Fruit fly (Drosophila melanogaster) whole organism, prepupa: ENCODE measurements around the gene CG1896.

Source experiments
- Blimp-1 ChIP-seq: fragments of 200-800 bp; sonication (Bioruptor generic); optimal IDR thresholded peaks from 3 replicates; lab custom pipeline; 2017; ENCODE audit warnings: missing biosample characterization, missing genetic modification characterization, mild to moderate bottlenecking, moderate library complexity, missing genetic modification reagents
- CG10631 ChIP-seq: fragments of 200-800 bp; sonication (Bioruptor generic); optimal IDR thresholded peaks from 2 replicates; lab custom pipeline; 2016; ENCODE audit warnings: missing biosample characterization, missing genetic modification characterization
- CG10669 ChIP-seq: fragments of 200-800 bp; sonication (Bioruptor generic); optimal IDR thresholded peaks from 3 replicates; lab custom pipeline; 2018; ENCODE audit warnings: missing biosample characterization, mild to moderate bottlenecking, missing genetic modification characterization, moderate library complexity
- CG11294 ChIP-seq: fragments of 200-800 bp; sonication (Bioruptor generic); IDR thresholded peaks from 2 replicates; pipeline ENCODE4 v1.3.6; 2022; ENCODE audit warnings: missing biosample characterization, missing genetic modification characterization
- CG11762 ChIP-seq: fragments of 200-800 bp; sonication (Bioruptor generic); optimal IDR thresholded peaks from 3 replicates; lab custom pipeline; 2016; ENCODE audit warnings: missing biosample characterization, missing genetic modification characterization; ENCODE audit not compliant: insufficient read depth
- CG11902 ChIP-seq: fragments of 200-800 bp; sonication (Bioruptor generic); optimal IDR thresholded peaks from 3 replicates; lab custom pipeline; 2016; ENCODE audit warnings: missing biosample characterization, missing genetic modification characterization
- CG15336 ChIP-seq: fragments of 200-800 bp; sonication (Bioruptor generic); IDR thresholded peaks from 2 replicates; pipeline ENCODE4 v1.3.6; 2022; ENCODE audit warnings: missing biosample characterization, missing genetic modification characterization
- CG1621 ChIP-seq: fragments of 200-800 bp; sonication (Bioruptor generic); optimal IDR thresholded peaks from 3 replicates; lab custom pipeline; 2018; ENCODE audit warnings: missing biosample characterization, mild to moderate bottlenecking, missing genetic modification characterization
- CG16779 ChIP-seq: fragments of 200-800 bp; sonication (Bioruptor generic); optimal IDR thresholded peaks from 3 replicates; lab custom pipeline; 2017; ENCODE audit warnings: missing biosample characterization, mild to moderate bottlenecking, missing genetic modification characterization
- CG3032 ChIP-seq: fragments of 200-800 bp; optimal IDR thresholded peaks from 2 replicates; lab custom pipeline; 2019; ENCODE audit warnings: missing biosample characterization, mild to moderate bottlenecking, missing genetic modification characterization, moderate library complexity
- CG31627 ChIP-seq: fragments of 200-800 bp; sonication (Bioruptor generic); optimal IDR thresholded peaks from 3 replicates; lab custom pipeline; 2016; ENCODE audit warnings: missing biosample characterization, missing genetic modification characterization
- CG32006 ChIP-seq: fragments of 200-800 bp; sonication (Bioruptor generic); optimal IDR thresholded peaks from 3 replicates; lab custom pipeline; 2017; ENCODE audit warnings: missing biosample characterization, mild to moderate bottlenecking, missing genetic modification characterization
- CG34406 ChIP-seq: fragments of 200-800 bp; sonication (Bioruptor generic); optimal IDR thresholded peaks from 3 replicates; lab custom pipeline; 2016; ENCODE audit warnings: missing biosample characterization, missing genetic modification characterization
- CG3919 ChIP-seq: fragments of 200-800 bp; sonication (Bioruptor generic); optimal IDR thresholded peaks from 3 replicates; lab custom pipeline; 2016; ENCODE audit warnings: missing biosample characterization, missing genetic modification characterization
- CG4318 ChIP-seq: fragments of 200-800 bp; sonication (Bioruptor generic); optimal IDR thresholded peaks from 3 replicates; lab custom pipeline; 2017; ENCODE audit warnings: missing biosample characterization, mild to moderate bottlenecking, missing genetic modification characterization
- CG6163 ChIP-seq: fragments of 200-800 bp; sonication (Bioruptor generic); IDR thresholded peaks from 3 replicates; pipeline ENCODE4 v1.3.6; 2022; ENCODE audit warnings: missing biosample characterization, missing genetic modification characterization
- CG6276 ChIP-seq: fragments of 200-800 bp; sonication (Bioruptor generic); optimal IDR thresholded peaks from 2 replicates; lab custom pipeline; 2017; ENCODE audit warnings: missing biosample characterization, mild to moderate bottlenecking, missing genetic modification characterization
- CG6792 ChIP-seq: fragments of 200-800 bp; sonication (Bioruptor generic); optimal IDR thresholded peaks from 3 replicates; lab custom pipeline; 2016; ENCODE audit warnings: missing biosample characterization, missing genetic modification characterization
- CG6808 ChIP-seq: fragments of 200-800 bp; sonication (Bioruptor generic); optimal IDR thresholded peaks from 3 replicates; lab custom pipeline; 2017; ENCODE audit warnings: missing biosample characterization, missing genetic modification characterization, mild to moderate bottlenecking, moderate library complexity, missing genetic modification reagents
- CG6854 ChIP-seq: fragments of 200-800 bp; sonication (Bioruptor generic); optimal IDR thresholded peaks from 2 replicates; lab custom pipeline; 2017; ENCODE audit warnings: missing biosample characterization, mild to moderate bottlenecking, missing genetic modification characterization
- CG7368 ChIP-seq: fragments of 200-800 bp; sonication (Bioruptor generic); optimal IDR thresholded peaks from 3 replicates; lab custom pipeline; 2016; ENCODE audit warnings: missing biosample characterization, missing genetic modification characterization
- CG8632 ChIP-seq: fragments of 200-800 bp; sonication (Bioruptor generic); optimal IDR thresholded peaks from 3 replicates; lab custom pipeline; 2016; ENCODE audit warnings: missing biosample characterization, missing genetic modification characterization
- Eip75B ChIP-seq: fragments of 200-800 bp; sonication (Bioruptor generic); optimal IDR thresholded peaks from 3 replicates; lab custom pipeline; 2016; ENCODE audit warnings: missing biosample characterization, missing genetic modification characterization
- Eip78C ChIP-seq: fragments of 200-800 bp; sonication (Bioruptor generic); peaks from one replicate; lab custom pipeline; 2016; ENCODE audit warnings: missing biosample characterization, missing genetic modification characterization
- Eip93F ChIP-seq: fragments of 200-800 bp; sonication (Bioruptor generic); optimal IDR thresholded peaks from 2 replicates; lab custom pipeline; 2016; ENCODE audit warnings: missing biosample characterization, mild to moderate bottlenecking, missing genetic modification characterization
- Ets21C ChIP-seq: fragments of 200-800 bp; sonication (Bioruptor generic); optimal IDR thresholded peaks from 3 replicates; lab custom pipeline; 2016; ENCODE audit warnings: missing biosample characterization, missing genetic modification characterization
- Ets96B ChIP-seq: fragments of 200-800 bp; optimal IDR thresholded peaks from 2 replicates; lab custom pipeline; 2019; ENCODE audit warnings: missing biosample characterization, mild to moderate bottlenecking, missing genetic modification characterization, moderate library complexity
- Gug ChIP-seq: fragments of 200-800 bp; sonication (Bioruptor generic); IDR thresholded peaks from 2 replicates; pipeline ENCODE4 v1.3.6; 2022; ENCODE audit warnings: missing biosample characterization, missing genetic modification characterization
- Hr39 ChIP-seq: fragments of 200-800 bp; sonication (Bioruptor generic); optimal IDR thresholded peaks from 2 replicates; lab custom pipeline; 2016; ENCODE audit warnings: missing biosample characterization, missing genetic modification characterization
- Lpt ChIP-seq: fragments of 200-800 bp; sonication (Bioruptor generic); optimal IDR thresholded peaks from 3 replicates; lab custom pipeline; 2016; ENCODE audit warnings: missing biosample characterization, missing genetic modification characterization
- Met ChIP-seq: fragments of 200-800 bp; sonication (Bioruptor generic); optimal IDR thresholded peaks from 3 replicates; lab custom pipeline; 2016; ENCODE audit warnings: missing biosample characterization, missing genetic modification characterization
- OdsH ChIP-seq: fragments of 200-800 bp; sonication (Bioruptor generic); optimal IDR thresholded peaks from 3 replicates; lab custom pipeline; 2016; ENCODE audit warnings: missing biosample characterization, missing genetic modification characterization
- Sox14 ChIP-seq: fragments of 200-800 bp; sonication (Bioruptor generic); optimal IDR thresholded peaks from 3 replicates; lab custom pipeline; 2016; ENCODE audit warnings: missing biosample characterization, missing genetic modification characterization
- Sox15 ChIP-seq: fragments of 200-800 bp; sonication (Bioruptor generic); optimal IDR thresholded peaks from 3 replicates; lab custom pipeline; 2016; ENCODE audit warnings: missing biosample characterization, missing genetic modification characterization
- achi ChIP-seq: fragments of 200-800 bp; sonication (Bioruptor generic); optimal IDR thresholded peaks from 3 replicates; lab custom pipeline; 2016; ENCODE audit warnings: missing biosample characterization, missing genetic modification characterization
- acj6 ChIP-seq: fragments of 200-800 bp; sonication (Bioruptor generic); optimal IDR thresholded peaks from 3 replicates; lab custom pipeline; 2016; ENCODE audit warnings: missing biosample characterization, missing genetic modification characterization
- cyc ChIP-seq: fragments of 200-800 bp; sonication (Bioruptor generic); optimal IDR thresholded peaks from 3 replicates; lab custom pipeline; 2016; ENCODE audit warnings: missing biosample characterization, missing genetic modification characterization
- eg ChIP-seq: fragments of 200-800 bp; sonication (Bioruptor generic); IDR thresholded peaks from 3 replicates; pipeline ENCODE4 v1.3.6; 2022; ENCODE audit warnings: missing biosample characterization, missing genetic modification characterization
- esn ChIP-seq: fragments of 200-800 bp; sonication (Bioruptor generic); optimal IDR thresholded peaks from 2 replicates; lab custom pipeline; 2016; ENCODE audit warnings: missing biosample characterization, mild to moderate bottlenecking, missing genetic modification characterization, moderate library complexity
- fd59A ChIP-seq: fragments of 200-800 bp; sonication (Bioruptor generic); optimal IDR thresholded peaks from 2 replicates; lab custom pipeline; 2017; ENCODE audit warnings: missing biosample characterization, mild to moderate bottlenecking, missing genetic modification characterization, missing genetic modification reagents
- fd85E ChIP-seq: fragments of 200-800 bp; sonication (Bioruptor generic); optimal IDR thresholded peaks from 3 replicates; lab custom pipeline; 2016; ENCODE audit warnings: missing biosample characterization, missing genetic modification characterization
- lz ChIP-seq: fragments of 200-800 bp; sonication (Bioruptor generic); optimal IDR thresholded peaks from 3 replicates; lab custom pipeline; 2016; ENCODE audit warnings: missing biosample characterization, missing genetic modification characterization
- net ChIP-seq: fragments of 200-800 bp; sonication (Bioruptor generic); optimal IDR thresholded peaks from 3 replicates; lab custom pipeline; 2016; ENCODE audit warnings: missing biosample characterization, missing genetic modification characterization
- salr ChIP-seq, 2 experiments: fragments of 200-800 bp; sonication (Bioruptor generic); optimal IDR thresholded peaks; 3 replicates each; lab custom pipeline; 2016 to 2018; ENCODE audit warnings: missing biosample characterization in 2 of 2, missing genetic modification characterization in 2 of 2, mild to moderate bottlenecking in 1 of 2
- spab ChIP-seq: fragments of 200-800 bp; sonication (Bioruptor generic); optimal IDR thresholded peaks from 2 replicates; lab custom pipeline; 2017; ENCODE audit warnings: missing biosample characterization, mild to moderate bottlenecking, missing genetic modification characterization, missing genetic modification reagents
- ss ChIP-seq, 2 experiments: fragments of 200-800 bp; sonication (Bioruptor generic); optimal IDR thresholded peaks; 2 replicates in 1 of 2; 3 replicates in 1 of 2; lab custom pipeline; 2017 to 2018; ENCODE audit warnings: mild to moderate bottlenecking in 2 of 2, missing biosample characterization in 2 of 2, missing genetic modification characterization in 2 of 2, moderate library complexity in 1 of 2
- svp ChIP-seq: fragments of 200-800 bp; sonication (Bioruptor generic); peaks from one replicate; lab custom pipeline; 2016; ENCODE audit warnings: missing biosample characterization, missing genetic modification characterization
- topi ChIP-seq: fragments of 200-800 bp; sonication (Bioruptor generic); optimal IDR thresholded peaks from 3 replicates; lab custom pipeline; 2016; ENCODE audit warnings: missing biosample characterization, missing genetic modification characterization
- vri ChIP-seq: fragments of 200-800 bp; sonication (Bioruptor generic); optimal IDR thresholded peaks from 3 replicates; lab custom pipeline; 2016; ENCODE audit warnings: missing biosample characterization, mild to moderate bottlenecking, missing genetic modification characterization

Gene CG1896

DNA sequence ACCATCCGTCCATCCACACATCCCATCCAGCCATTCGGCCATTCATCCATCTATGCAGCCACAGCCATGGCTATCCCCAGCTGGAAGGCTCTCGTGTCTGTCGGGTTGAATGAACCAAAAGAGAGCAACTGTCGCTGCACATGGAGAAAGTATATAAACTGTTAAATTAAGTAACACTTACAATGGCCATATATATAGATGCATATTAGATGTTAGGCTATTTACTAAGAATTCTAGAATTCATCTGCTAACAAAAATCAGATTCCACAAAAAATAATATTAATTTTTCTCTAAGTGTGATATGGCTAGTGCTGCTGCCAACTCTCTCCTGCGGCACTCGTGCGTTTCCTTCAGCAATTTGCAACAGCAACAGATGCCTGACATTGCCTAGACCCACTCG, 43.9 kb upstream of the CG1896 start (continued):
- TF ChIP-seq CG3919 (GFP tag; lab: Kevin White, UChicago) (peak; percentile 79), Eip93F (GFP tag; lab: Kevin White, UChicago) (no peak), OdsH (GFP tag; lab: Kevin White, UChicago) (peak; percentile 75), svp (peak; percentile 36), CG34406 (peak; percentile 18), fd85E (GFP tag; lab: Kevin White, UChicago) (no peak), ss (GFP tag; optimal IDR thresholded peaks at IDR 0.05; lab: Kevin White, UChicago) (peak in 1 of 2 experiments; percentile 20), Sox14 (GFP tag; lab: Kevin White, UChicago) (peak; percentile 76), CG6792 (GFP tag; lab: Kevin White, UChicago) (peak; percentile 28), CG6163 (GFP tag; lab: Robert Waterston, UW) (peak; percentile 90), eg (GFP tag; lab: Robert Waterston, UW) (peak; percentile 74; the same call in 2 of the 3 replicates), CG32006 (GFP tag; lab: Kevin White, UChicago) (peak; percentile 87), Eip75B (GFP tag; lab: Kevin White, UChicago) (peak; percentile 68), achi (GFP tag; lab: Kevin White, UChicago) (peak; percentile 67), CG4318 (GFP tag; lab: Kevin White, UChicago) (peak; percentile 73), salr (GFP tag; optimal IDR thresholded peaks at IDR 0.05; lab: Kevin White, UChicago) (peak; percentile 13 to 74), spab (GFP tag; lab: Kevin White, UChicago) (peak; percentile 43), CG16779 (tag; lab: Kevin White, UChicago) (peak; percentile 34), CG3032 (tag; lab: Kevin White, UChicago) (peak; percentile 67), CG15336 (GFP tag; lab: Robert Waterston, UW) (peak; percentile 84), Ets21C (no peak), CG7368 (GFP tag; lab: Kevin White, UChicago) (no peak), CG10669 (GFP tag; lab: Kevin White, UChicago) (peak; percentile 47), CG6808 (peak; percentile 25), CG1621 (tag; lab: Kevin White, UChicago) (peak; percentile 41), CG6276 (GFP tag; lab: Kevin White, UChicago) (peak; percentile 60), Gug (GFP tag; lab: Robert Waterston, UW) (peak; percentile 62), CG6854 (no peak), lz (GFP tag; lab: Kevin White, UChicago) (no peak), fd59A (GFP tag; lab: Kevin White, UChicago) (peak; percentile 51), Hr39 (GFP tag; lab: Kevin White, UChicago) (peak; percentile 15), cyc (GFP tag; lab: Kevin White, UChicago) (no peak), Eip78C (GFP tag; lab: Kevin White, UChicago) (peak; percentile 86), Sox15 (no peak), Met (GFP tag; lab: Kevin White, UChicago) (peak; percentile 30), acj6 (peak; percentile 65), Blimp-1 (GFP tag; lab: Kevin White, UChicago) (no peak), CG10631 (peak; percentile 81), CG11294 (GFP tag; lab: Robert Waterston, UW) (peak; percentile 20; the same call in 1 of the 2 replicates)
- TF ChIP-seq, all 60 proteins: peak for 42

DNA sequence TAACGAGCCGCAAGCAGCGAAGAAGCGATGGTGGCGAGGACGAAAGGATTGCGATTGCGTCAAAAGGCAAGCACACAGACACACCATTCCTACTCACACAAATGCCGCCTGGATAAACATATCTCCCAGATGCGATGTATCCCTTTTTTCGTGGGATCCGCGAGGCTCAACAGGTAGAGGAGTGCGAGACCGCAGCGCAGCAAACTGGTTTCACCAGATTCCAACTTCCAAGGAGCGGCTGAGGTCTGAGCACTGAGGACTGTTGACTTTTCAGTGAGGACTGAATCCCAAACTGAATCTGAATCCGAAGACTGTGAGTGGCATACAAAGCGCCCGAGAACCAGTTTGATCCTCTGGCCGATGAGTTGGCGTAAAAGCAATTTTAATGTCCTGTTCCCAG, 42.1 kb upstream of the CG1896 start:
- TF ChIP-seq Sox15 (no peak), CG15336 (GFP tag; lab: Robert Waterston, UW) (no peak), CG8632 (GFP tag; lab: Kevin White, UChicago) (no peak), Ets96B (no peak), CG11902 (no peak), eg (GFP tag; lab: Robert Waterston, UW) (no peak), lz (GFP tag; lab: Kevin White, UChicago) (no peak), CG16779 (tag; lab: Kevin White, UChicago) (no peak), esn (GFP tag; lab: Kevin White, UChicago) (no peak), CG1621 (tag; lab: Kevin White, UChicago) (peak; percentile 44), CG6792 (GFP tag; lab: Kevin White, UChicago) (no peak), ss (GFP tag; optimal IDR thresholded peaks at IDR 0.05; lab: Kevin White, UChicago) (peak; percentile 40 to 53), fd85E (GFP tag; lab: Kevin White, UChicago) (no peak), CG6854 (peak; percentile 50), svp (peak; percentile 2), CG6808 (peak; percentile 8), CG11762 (GFP tag; lab: Kevin White, UChicago) (no peak), topi (GFP tag; lab: Kevin White, UChicago) (no peak), CG31627 (GFP tag; lab: Kevin White, UChicago) (no peak), Lpt (no peak), vri (GFP tag; lab: Kevin White, UChicago) (peak; percentile 39), Eip93F (GFP tag; lab: Kevin White, UChicago) (no peak), net (GFP tag; lab: Kevin White, UChicago) (peak; percentile 11), OdsH (GFP tag; lab: Kevin White, UChicago) (no peak)
